In genomic region chrX:11499454-11499853, dm6 we compare ENCODE assay signal across 1 fruit fly cellular context.
TF ChIP-seq lines count a peak whose summit lies in the region.

No protein-coding gene starts in this region.

TF ChIP-seq in whole organism, embryonic, 481 proteins besides CTCF, POLR2A, EP300 and RAD21 (continued from another document):
- peak; percentile 27 for TF ChIP-seq CG9609 (GFP tag; optimal IDR thresholded peaks at IDR 0.05; lab: Kevin White, UChicago)
- 0 out of 3 replicates have a peak, but pooled peaks have one; percentile 24 for TF ChIP-seq CG17361 (GFP tag; IDR thresholded peaks at IDR 0.05; lab: Robert Waterston, UW)
- TF ChIP-seq danr (GFP tag; IDR thresholded peaks at IDR 0.05; lab: Robert Waterston, UW): 0 out of 2 replicates have a peak, but pooled peaks have one; percentile 22
- TF ChIP-seq pzg (GFP tag; optimal IDR thresholded peaks at IDR 0.05; lab: Kevin White, UChicago): no peak
- peak in 1 of 2 experiments; percentile 71 for TF ChIP-seq bsh (GFP tag; optimal IDR thresholded peaks at IDR 0.05; lab: Kevin White, UChicago)
- peak; percentile 22 for TF ChIP-seq D19A (tag; optimal IDR thresholded peaks at IDR 0.05; lab: Kevin White, UChicago)
- TF ChIP-seq CG12744 (GFP tag; optimal IDR thresholded peaks at IDR 0.05; lab: Kevin White, UChicago): no peak
- TF ChIP-seq CG9817 (tag; optimal IDR thresholded peaks at IDR 0.05; lab: Kevin White, UChicago): no peak
- TF ChIP-seq NC2β (GFP tag; optimal IDR thresholded peaks at IDR 0.05; lab: Kevin White, UChicago): no peak
- no peak for TF ChIP-seq Max (GFP tag; optimal IDR thresholded peaks at IDR 0.05; lab: Kevin White, UChicago)
- TF ChIP-seq ewg (GFP tag; optimal IDR thresholded peaks at IDR 0.05; lab: Kevin White, UChicago): peak; percentile 34
- peak; percentile 46 for TF ChIP-seq CG18262 (tag; optimal IDR thresholded peaks at IDR 0.05; lab: Kevin White, UChicago)
- TF ChIP-seq bigmax (GFP tag; optimal IDR thresholded peaks at IDR 0.05; lab: Kevin White, UChicago): no peak
- no peak for TF ChIP-seq ash1 (GFP tag; optimal IDR thresholded peaks at IDR 0.05; lab: Kevin White, UChicago)
- peak; percentile 22 for TF ChIP-seq CG16815 (GFP tag; optimal IDR thresholded peaks at IDR 0.05; lab: Kevin White, UChicago)
- peak; percentile 27 for TF ChIP-seq Meics (GFP tag; optimal IDR thresholded peaks at IDR 0.05; lab: Kevin White, UChicago)
- no peak for TF ChIP-seq Fer3 (tag; optimal IDR thresholded peaks at IDR 0.05; lab: Kevin White, UChicago)
- no peak for TF ChIP-seq CG4404 (GFP tag; IDR thresholded peaks at IDR 0.05; lab: Robert Waterston, UW)
- peak; percentile 40 for TF ChIP-seq Oli (tag; optimal IDR thresholded peaks at IDR 0.05; lab: Kevin White, UChicago)
- peak; percentile 61 for TF ChIP-seq dmrt99B (tag; optimal IDR thresholded peaks at IDR 0.05; lab: Kevin White, UChicago)
- no peak for TF ChIP-seq tll (GFP tag; optimal IDR thresholded peaks at IDR 0.05; lab: Kevin White, UChicago)
- no peak for TF ChIP-seq CG4360 (GFP tag; IDR thresholded peaks at IDR 0.05; lab: Robert Waterston, UW)
- no peak for TF ChIP-seq CG7786 (GFP tag; optimal IDR thresholded peaks at IDR 0.05; lab: Kevin White, UChicago)
- peak; percentile 15 for TF ChIP-seq CG6654 (GFP tag; optimal IDR thresholded peaks at IDR 0.05; lab: Kevin White, UChicago)
- no peak for TF ChIP-seq aop (GFP tag; IDR thresholded peaks at IDR 0.05; lab: Robert Waterston, UW)
- TF ChIP-seq trh (GFP tag; optimal IDR thresholded peaks at IDR 0.05; lab: Kevin White, UChicago): no peak
- peak; percentile 53 for TF ChIP-seq bab2 (GFP tag; optimal IDR thresholded peaks at IDR 0.05; lab: Kevin White, UChicago)
- TF ChIP-seq CG14965 (GFP tag; optimal IDR thresholded peaks at IDR 0.05; lab: Kevin White, UChicago; ENCODE audit: borderline replicate concordance): no peak
- no peak for TF ChIP-seq twi (tag; optimal IDR thresholded peaks at IDR 0.05; lab: Kevin White, UChicago)
- TF ChIP-seq CG17359 (tag; optimal IDR thresholded peaks at IDR 0.05; lab: Kevin White, UChicago): peak; percentile 56
- peak; percentile 34 for TF ChIP-seq Ssrp (tag; optimal IDR thresholded peaks at IDR 0.05; lab: Kevin White, UChicago)
- peak; percentile 75 for TF ChIP-seq Sox102F (GFP tag; optimal IDR thresholded peaks at IDR 0.05; lab: Kevin White, UChicago)
- peak; percentile 57 for TF ChIP-seq Drgx (GFP tag; IDR thresholded peaks at IDR 0.05; lab: Robert Waterston, UW)
- peak; percentile 30 for TF ChIP-seq nom (GFP tag; optimal IDR thresholded peaks at IDR 0.05; lab: Kevin White, UChicago)
- TF ChIP-seq CG8388 (GFP tag; optimal IDR thresholded peaks at IDR 0.05; lab: Kevin White, UChicago): peak; percentile 28
- peak; percentile 52 for TF ChIP-seq fd96Cb (tag; optimal IDR thresholded peaks at IDR 0.05; lab: Kevin White, UChicago)
- peak; percentile 57 for TF ChIP-seq CG11504 (tag; optimal IDR thresholded peaks at IDR 0.05; lab: Kevin White, UChicago)
- TF ChIP-seq CG1602 (GFP tag; optimal IDR thresholded peaks at IDR 0.05; lab: Kevin White, UChicago): peak; percentile 29
- TF ChIP-seq CG31365 (tag; optimal IDR thresholded peaks at IDR 0.05; lab: Kevin White, UChicago): no peak
- TF ChIP-seq hbn (GFP tag; IDR thresholded peaks at IDR 0.05; lab: Robert Waterston, UW; ENCODE audit: partially characterized antibody): no peak
- TF ChIP-seq pfk (GFP tag; optimal IDR thresholded peaks at IDR 0.05; lab: Kevin White, UChicago): no peak
- TF ChIP-seq CG2120 (GFP tag; optimal IDR thresholded peaks at IDR 0.05; lab: Kevin White, UChicago): peak; percentile 14
- TF ChIP-seq CG7987 (GFP tag; optimal IDR thresholded peaks at IDR 0.05; lab: Kevin White, UChicago): no peak
- TF ChIP-seq CG2199 (GFP tag; IDR thresholded peaks at IDR 0.05; lab: Robert Waterston, UW): 0 out of 3 replicates have a peak, but pooled peaks have one; percentile 44
- TF ChIP-seq esg (GFP tag; conservative IDR thresholded peaks at IDR 0.05; lab: Robert Waterston, UW): 0 out of 2 replicates have a peak, but pooled peaks have one; percentile 13
- no peak for TF ChIP-seq YL-1 (GFP tag; optimal IDR thresholded peaks at IDR 0.05; lab: Kevin White, UChicago)
- no peak for TF ChIP-seq sim (GFP tag; IDR thresholded peaks at IDR 0.05; lab: Robert Waterston, UW)
- no peak for TF ChIP-seq Sin3A (optimal IDR thresholded peaks at IDR 0.05; lab: Kevin White, UChicago)
- TF ChIP-seq CG3838 (GFP tag; optimal IDR thresholded peaks at IDR 0.05; lab: Kevin White, UChicago): no peak
- no peak for TF ChIP-seq tx (GFP tag; optimal IDR thresholded peaks at IDR 0.05; lab: Kevin White, UChicago)
- 0 out of 2 replicates have a peak, but pooled peaks have one; percentile 10 for TF ChIP-seq MBD-R2 (GFP tag; IDR thresholded peaks at IDR 0.05; lab: Robert Waterston, UW)
- peak; percentile 33 for TF ChIP-seq bcd (GFP tag; optimal IDR thresholded peaks at IDR 0.05; lab: Kevin White, UChicago)
- TF ChIP-seq pum (GFP tag; optimal IDR thresholded peaks at IDR 0.05; lab: Kevin White, UChicago): peak; percentile 31
- TF ChIP-seq CG18599 (GFP tag; optimal IDR thresholded peaks at IDR 0.05; lab: Kevin White, UChicago): peak; percentile 33
- TF ChIP-seq PHDP (tag; optimal IDR thresholded peaks at IDR 0.05; lab: Kevin White, UChicago): peak; percentile 15
- no peak for TF ChIP-seq CG14050 (GFP tag; IDR thresholded peaks at IDR 0.05; lab: Robert Waterston, UW)
- peak; percentile 25 for TF ChIP-seq CG3407 (GFP tag; optimal IDR thresholded peaks at IDR 0.05; lab: Kevin White, UChicago)
- peak; percentile 59 for TF ChIP-seq Antp (GFP tag; optimal IDR thresholded peaks at IDR 0.05; lab: Kevin White, UChicago)
- peak; percentile 27 for TF ChIP-seq Hsf (GFP tag; optimal IDR thresholded peaks at IDR 0.05; lab: Kevin White, UChicago)
- peak; percentile 53 for TF ChIP-seq ind (GFP tag; optimal IDR thresholded peaks at IDR 0.05; lab: Kevin White, UChicago)
- TF ChIP-seq eve (GFP tag; optimal IDR thresholded peaks at IDR 0.05; lab: Kevin White, UChicago): peak in 1 of 2 experiments; percentile 72
- TF ChIP-seq yki (optimal IDR thresholded peaks at IDR 0.05; lab: Kevin White, UChicago): no peak
- no peak for TF ChIP-seq CG16813 (GFP tag; IDR thresholded peaks at IDR 0.05; lab: Robert Waterston, UW; ENCODE audit: partially characterized antibody)
- TF ChIP-seq CG3995 (GFP tag; optimal IDR thresholded peaks at IDR 0.05; lab: Kevin White, UChicago): no peak
- TF ChIP-seq crc (GFP tag; optimal IDR thresholded peaks at IDR 0.05; lab: Kevin White, UChicago): no peak
- TF ChIP-seq gce (GFP tag; IDR thresholded peaks at IDR 0.05; lab: Robert Waterston, UW): 0 out of 3 replicates have a peak, but pooled peaks have one; percentile 49
- TF ChIP-seq shn (GFP tag; optimal IDR thresholded peaks at IDR 0.05; lab: Kevin White, UChicago): peak; percentile 7
- TF ChIP-seq MTF-1 (GFP tag; optimal IDR thresholded peaks at IDR 0.05; lab: Kevin White, UChicago; ENCODE audit: borderline replicate concordance): no peak
- no peak for TF ChIP-seq da (GFP tag; optimal IDR thresholded peaks at IDR 0.05; lab: Kevin White, UChicago)
- TF ChIP-seq lab (GFP tag; optimal IDR thresholded peaks at IDR 0.05; lab: Kevin White, UChicago): peak; percentile 25
- TF ChIP-seq stc (GFP tag; IDR thresholded peaks at IDR 0.05; lab: Robert Waterston, UW): no peak
- peak; percentile 50 for TF ChIP-seq Asciz (GFP tag; optimal IDR thresholded peaks at IDR 0.05; lab: Kevin White, UChicago)
- 0 out of 3 replicates have a peak, but pooled peaks have one; percentile 21 for TF ChIP-seq CG7357 (GFP tag; IDR thresholded peaks at IDR 0.05; lab: Robert Waterston, UW)
- TF ChIP-seq pan (optimal IDR thresholded peaks at IDR 0.05; lab: Kevin White, UChicago): no peak
- TF ChIP-seq pan (GFP tag; optimal IDR thresholded peaks at IDR 0.05 in 1 of 2, IDR thresholded peaks at IDR 0.05 in 1 of 2): peak in 1 of 2 experiments; percentile 53
- no peak for TF ChIP-seq CG10431 (GFP tag; optimal IDR thresholded peaks at IDR 0.05; lab: Kevin White, UChicago)
- TF ChIP-seq CG9932 (GFP tag; IDR thresholded peaks at IDR 0.05; lab: Robert Waterston, UW): peak; percentile 15; the same call in 1 of the 2 replicates
- TF ChIP-seq CG12769 (tag; optimal IDR thresholded peaks at IDR 0.05; lab: Kevin White, UChicago): peak; percentile 42
- no peak for TF ChIP-seq prd (optimal IDR thresholded peaks at IDR 0.05; lab: Kevin White, UChicago)
- peak; percentile 62; the same call in 2 of the 3 replicates for TF ChIP-seq prd (GFP tag; IDR thresholded peaks at IDR 0.05; lab: Robert Waterston, UW)
- no peak for TF ChIP-seq crp (GFP tag; optimal IDR thresholded peaks at IDR 0.05; lab: Kevin White, UChicago)
- peak; percentile 87 for TF ChIP-seq Med (GFP tag; lab: Kevin White, UChicago)
- TF ChIP-seq Gsc (GFP tag; IDR thresholded peaks at IDR 0.05; lab: Robert Waterston, UW): no peak
- peak; percentile 45 for TF ChIP-seq NfI (GFP tag; optimal IDR thresholded peaks at IDR 0.05; lab: Kevin White, UChicago)
- TF ChIP-seq Trl (optimal IDR thresholded peaks at IDR 0.05; lab: Kevin White, UChicago): no peak
- peak; percentile 53 for TF ChIP-seq Trl (GFP tag; optimal IDR thresholded peaks at IDR 0.05; lab: Kevin White, UChicago)
- peak; percentile 32 for TF ChIP-seq CG4820 (GFP tag; optimal IDR thresholded peaks at IDR 0.05; lab: Kevin White, UChicago)
- TF ChIP-seq sisA (GFP tag; IDR thresholded peaks at IDR 0.05; lab: Robert Waterston, UW): peak; percentile 67
- TF ChIP-seq gcm2 (GFP tag; optimal IDR thresholded peaks at IDR 0.05; lab: Kevin White, UChicago): no peak
- TF ChIP-seq Blimp-1 (GFP tag; optimal IDR thresholded peaks at IDR 0.05; lab: Kevin White, UChicago): peak; percentile 47
- TF ChIP-seq gsb-n (tag; optimal IDR thresholded peaks at IDR 0.05; lab: Kevin White, UChicago): peak; percentile 26
- 0 out of 2 replicates have a peak, but pooled peaks have one; percentile 22 for TF ChIP-seq onecut (GFP tag; IDR thresholded peaks at IDR 0.05; lab: Robert Waterston, UW)
- peak; percentile 27 for TF ChIP-seq unpg (GFP tag; optimal IDR thresholded peaks at IDR 0.05; lab: Kevin White, UChicago)
